Worm (Caenorhabditis elegans): ENCODE data around the gene dct-16.

Gene dct-16

DNA sequence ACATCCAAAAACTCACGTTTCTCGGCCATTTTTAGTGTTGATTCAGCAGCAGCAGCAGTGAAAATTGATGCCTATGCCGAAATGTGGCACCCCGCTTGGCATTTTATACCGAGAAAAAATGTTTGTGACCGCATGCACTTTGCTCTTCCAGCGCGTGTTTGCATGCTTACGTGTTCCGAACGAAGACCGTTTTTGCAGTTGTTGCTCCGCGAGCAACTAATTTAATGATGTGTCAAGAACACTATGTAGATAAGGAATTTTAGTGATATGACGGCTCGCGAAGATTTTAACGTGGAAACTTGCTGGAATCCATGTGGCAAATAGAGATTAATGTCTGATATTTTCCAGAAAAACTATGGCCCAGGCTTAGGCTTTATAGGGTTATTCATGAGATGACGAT, at the start of gene dct-16:
Gene dct-16 (minus strand): TSS at position 78 of the 400 bp plus-strand sequence.
- TF ChIP-seq dao-5 (tag; optimal IDR thresholded peaks at IDR 0.05) (no peak), W03F9.2 (tag; optimal IDR thresholded peaks at IDR 0.05) (no peak), him-1 (tag; optimal IDR thresholded peaks at IDR 0.05) (no peak)

DNA sequence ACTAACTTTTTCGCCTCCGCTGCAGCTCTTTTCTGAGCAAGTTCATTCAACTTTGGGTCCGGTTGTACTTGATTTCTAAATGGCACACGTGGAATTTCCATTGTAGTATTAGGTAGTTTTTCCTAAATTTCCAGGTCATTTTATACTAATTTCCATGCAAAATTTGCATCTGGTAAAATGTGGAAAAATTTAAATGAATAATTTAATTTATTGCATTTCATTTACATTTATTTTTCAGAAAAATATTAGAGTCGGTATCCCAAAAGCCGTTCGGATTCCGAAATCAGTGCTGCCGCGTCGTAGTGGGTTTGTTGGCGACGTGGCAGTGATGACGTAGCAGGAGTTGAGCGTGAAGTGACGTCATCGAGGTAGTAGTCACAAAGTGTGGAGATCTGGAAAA, 48.2 kb upstream of the dct-16 start, which contains the start of gene Y38H6C.18:
Gene Y38H6C.18 (minus strand): TSS at position 101 of the 400 bp plus-strand sequence.
- TF ChIP-seq dao-5 (tag; optimal IDR thresholded peaks at IDR 0.05) (no peak), W03F9.2 (tag; optimal IDR thresholded peaks at IDR 0.05) (no peak), him-1 (tag; optimal IDR thresholded peaks at IDR 0.05) (no peak)

DNA sequence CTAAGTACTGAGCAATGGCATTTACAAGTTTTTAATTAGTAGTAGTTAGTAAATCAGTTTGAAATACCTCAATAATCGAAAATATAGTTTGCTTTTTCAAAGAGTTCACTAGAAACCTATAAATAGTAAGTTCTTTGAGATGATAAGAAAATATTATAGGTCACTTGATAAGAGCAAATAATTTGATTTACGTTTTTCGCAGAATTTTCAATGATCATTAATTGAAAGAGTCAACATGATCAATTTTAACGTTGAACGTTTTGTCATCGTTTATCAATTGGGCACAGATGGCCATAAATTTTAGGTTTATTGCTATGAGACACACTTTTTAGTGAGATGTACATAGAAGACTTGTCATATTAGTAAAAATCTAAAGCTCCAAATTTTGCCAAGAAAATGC, 46.9 kb upstream of the dct-16 start:
- TF ChIP-seq him-1 (tag; optimal IDR thresholded peaks at IDR 0.05) (no peak), dao-5 (tag; optimal IDR thresholded peaks at IDR 0.05) (no peak), W03F9.2 (tag; optimal IDR thresholded peaks at IDR 0.05) (no peak)

DNA sequence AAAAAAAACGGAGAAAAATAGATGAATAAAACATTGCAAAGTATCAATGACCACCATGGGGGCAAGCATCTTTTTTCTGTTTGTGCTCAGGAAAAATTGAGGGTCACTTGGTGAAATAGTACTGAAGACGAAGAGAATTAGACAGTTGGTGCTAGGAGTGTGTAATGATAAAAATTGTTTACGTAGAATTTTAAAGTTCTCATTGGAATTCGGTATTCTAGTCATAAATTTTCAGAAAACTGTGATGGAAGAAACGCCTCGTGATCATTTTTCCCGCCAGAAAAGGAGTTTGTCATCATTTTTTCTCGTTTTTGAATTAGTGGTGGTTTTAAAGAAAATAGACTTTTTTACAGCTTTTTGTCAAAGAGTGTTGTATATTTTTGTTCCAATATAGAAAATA, 45.8 kb upstream of the dct-16 start:
- no peak for TF ChIP-seq him-1 (tag; optimal IDR thresholded peaks at IDR 0.05)
- no peak for TF ChIP-seq dao-5 (tag; optimal IDR thresholded peaks at IDR 0.05)
- TF ChIP-seq W03F9.2 (tag; optimal IDR thresholded peaks at IDR 0.05), result no peak

DNA sequence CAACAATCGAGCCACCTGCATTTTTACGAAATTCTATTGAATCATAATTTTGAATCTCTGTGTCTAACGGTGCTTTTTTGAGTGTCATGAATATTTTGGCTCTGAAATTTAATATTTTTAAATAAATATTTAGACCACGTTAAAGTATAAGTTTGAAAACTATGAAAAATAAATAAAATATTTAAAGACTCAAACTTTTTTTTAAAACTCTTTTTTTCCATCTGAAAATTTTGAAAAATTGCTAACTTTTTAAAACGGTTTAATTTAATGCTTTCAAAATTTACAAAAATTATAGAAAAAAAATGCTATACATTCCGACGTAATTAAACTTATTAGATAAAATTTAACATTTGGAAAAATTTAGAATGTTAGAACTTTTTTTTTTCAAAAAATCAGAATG, 45.2 kb upstream of the dct-16 start, which contains the start of gene slc-36.3:
Gene slc-36.3 (minus strand): TSS at position 101 of the 400 bp plus-strand sequence.
- no peak for TF ChIP-seq dao-5 (tag; optimal IDR thresholded peaks at IDR 0.05)
- TF ChIP-seq W03F9.2 (tag; optimal IDR thresholded peaks at IDR 0.05), result no peak
- no peak for TF ChIP-seq him-1 (tag; optimal IDR thresholded peaks at IDR 0.05)

DNA sequence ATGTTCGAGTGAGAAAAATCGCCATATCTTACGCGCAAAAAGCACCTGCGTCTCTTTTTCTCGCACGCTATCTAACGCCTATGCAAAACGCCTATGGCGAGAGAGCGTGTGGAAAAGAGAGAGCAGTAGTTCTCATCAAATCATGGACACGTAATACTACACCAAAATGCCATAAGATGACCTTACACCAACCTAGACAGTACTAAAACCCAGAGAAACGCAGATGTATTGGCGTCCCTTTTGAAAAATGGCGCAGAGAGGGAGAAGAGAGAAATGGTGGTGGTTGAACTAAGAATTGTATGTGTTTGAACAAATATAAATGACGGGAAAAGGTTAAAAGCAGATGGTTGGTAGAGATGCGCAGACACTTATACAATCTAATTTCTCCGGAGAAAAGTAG, 40.2 kb upstream of the dct-16 start, which contains the start of gene Y38H6C.16:
Gene Y38H6C.16 (minus strand): TSS at position 293 of the 400 bp plus-strand sequence.
- no peak for TF ChIP-seq W03F9.2 (tag; optimal IDR thresholded peaks at IDR 0.05)
- no peak for TF ChIP-seq him-1 (tag; optimal IDR thresholded peaks at IDR 0.05)
- TF ChIP-seq dao-5 (tag; optimal IDR thresholded peaks at IDR 0.05), result no peak

DNA sequence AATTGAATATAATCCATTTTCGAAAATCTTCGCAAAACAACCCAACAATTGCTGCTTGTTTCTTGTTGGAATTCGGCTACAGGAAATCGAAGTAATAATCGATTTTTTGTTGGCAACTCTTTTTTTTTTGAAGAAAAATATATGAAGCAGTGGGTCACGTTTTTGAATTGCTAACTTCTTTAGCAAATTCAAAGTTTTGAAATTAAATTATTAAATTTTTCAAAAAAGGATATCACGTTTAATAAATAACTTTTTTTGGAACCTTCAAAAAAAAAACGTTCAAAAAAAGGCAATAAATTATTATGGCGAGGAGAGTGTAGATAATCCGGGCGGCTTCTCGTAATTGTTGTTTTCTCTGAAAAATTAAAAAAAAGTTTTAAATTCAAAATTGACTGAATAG, 37.4 kb upstream of the dct-16 start, which contains the start of gene Y38H6C.15:
Gene Y38H6C.15 (minus strand): TSS at position 101 of the 400 bp plus-strand sequence.
- TF ChIP-seq W03F9.2 (tag; optimal IDR thresholded peaks at IDR 0.05) (no peak), dao-5 (tag; optimal IDR thresholded peaks at IDR 0.05) (no peak), him-1 (tag; optimal IDR thresholded peaks at IDR 0.05) (no peak)

DNA sequence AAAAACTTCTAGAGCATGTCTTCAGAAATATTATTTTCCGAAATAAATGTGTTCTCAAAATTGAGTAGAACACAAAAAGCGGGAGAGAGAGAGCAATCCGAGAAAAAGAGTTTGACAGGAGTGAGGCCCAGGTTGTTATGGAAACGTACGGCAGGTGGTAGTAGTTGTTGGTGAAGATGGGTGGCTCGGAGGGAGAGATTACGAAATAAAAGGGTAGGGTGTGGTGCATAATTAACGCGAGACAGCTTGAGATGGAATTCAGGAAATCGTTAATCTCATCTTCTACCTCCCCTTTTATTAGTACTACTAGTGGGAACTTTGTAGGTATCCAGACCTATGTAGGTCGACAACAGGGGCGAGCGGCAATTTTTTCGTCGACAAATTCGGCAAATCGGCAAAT, 35.2 kb upstream of the dct-16 start, which contains the start of gene famh-161:
Gene famh-161 (minus strand): TSS at position 101 of the 400 bp plus-strand sequence.
- TF ChIP-seq him-1 (tag; optimal IDR thresholded peaks at IDR 0.05) (no peak), dao-5 (tag; optimal IDR thresholded peaks at IDR 0.05) (no peak), W03F9.2 (tag; optimal IDR thresholded peaks at IDR 0.05) (no peak)

DNA sequence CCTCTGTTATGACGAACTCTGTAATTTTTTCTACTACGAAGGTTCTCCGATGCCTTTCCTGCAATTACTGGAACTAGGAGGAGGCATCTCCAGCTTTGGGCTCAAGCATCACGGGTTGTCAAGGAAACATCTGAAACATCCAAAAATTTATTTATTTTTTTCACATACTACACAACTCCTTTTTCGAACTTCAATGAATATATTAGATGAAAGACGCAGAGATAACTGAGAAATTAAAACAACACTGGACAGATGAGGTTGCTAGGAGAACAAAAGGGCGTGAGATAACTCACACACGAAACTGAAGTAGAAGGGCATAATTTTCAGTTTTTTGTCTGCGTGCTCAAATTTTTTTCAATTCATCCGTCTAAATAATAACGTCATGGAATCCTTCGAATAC, 28.6 kb upstream of the dct-16 start, which contains the start of gene Y38H6C.13:
Gene Y38H6C.13 (plus strand): TSS at position 301 of the 400 bp plus-strand sequence.
- TF ChIP-seq him-1 (tag; optimal IDR thresholded peaks at IDR 0.05) (no peak), W03F9.2 (tag; optimal IDR thresholded peaks at IDR 0.05) (no peak), dao-5 (tag; optimal IDR thresholded peaks at IDR 0.05) (no peak)

DNA sequence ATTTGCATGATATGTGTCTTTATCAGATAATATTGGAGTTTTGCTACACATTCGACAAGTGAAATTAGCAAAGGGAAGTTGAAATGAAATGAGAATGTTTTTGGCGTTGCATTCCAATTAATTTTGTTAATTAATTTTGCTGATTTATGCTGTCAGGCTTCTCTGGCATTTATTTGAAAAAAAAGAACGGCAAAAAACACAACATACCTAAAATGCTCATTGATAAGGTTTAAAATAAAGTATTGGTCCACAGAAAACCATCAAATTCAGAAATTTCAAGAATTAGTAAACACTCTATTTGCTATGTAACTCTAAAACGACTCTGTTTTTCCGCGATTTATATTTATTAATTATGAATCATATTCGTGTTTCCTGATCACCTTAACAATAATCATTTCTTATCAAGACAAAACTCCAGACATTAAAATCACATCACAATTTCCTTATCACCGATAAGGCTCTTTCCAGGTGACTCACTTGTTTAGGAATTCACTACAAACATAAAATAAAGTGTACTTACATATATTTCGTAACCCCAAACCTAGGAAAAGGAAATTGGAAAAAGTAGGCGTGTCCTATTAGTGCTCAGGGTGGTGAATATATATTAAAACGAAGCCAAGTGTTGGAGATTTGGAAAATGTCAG, 27.1 kb upstream of the dct-16 start, which contains the start of the genes srh-166 and Y38H6C.24:
Gene srh-166 (minus strand): TSS at position 51 of the 644 bp plus-strand sequence.
Gene Y38H6C.24 (plus strand): TSS at position 620 of the 644 bp plus-strand sequence.
- TF ChIP-seq him-1 (tag; optimal IDR thresholded peaks at IDR 0.05) (no peak), W03F9.2 (tag; optimal IDR thresholded peaks at IDR 0.05) (no peak), dao-5 (tag; optimal IDR thresholded peaks at IDR 0.05) (no peak)

DNA sequence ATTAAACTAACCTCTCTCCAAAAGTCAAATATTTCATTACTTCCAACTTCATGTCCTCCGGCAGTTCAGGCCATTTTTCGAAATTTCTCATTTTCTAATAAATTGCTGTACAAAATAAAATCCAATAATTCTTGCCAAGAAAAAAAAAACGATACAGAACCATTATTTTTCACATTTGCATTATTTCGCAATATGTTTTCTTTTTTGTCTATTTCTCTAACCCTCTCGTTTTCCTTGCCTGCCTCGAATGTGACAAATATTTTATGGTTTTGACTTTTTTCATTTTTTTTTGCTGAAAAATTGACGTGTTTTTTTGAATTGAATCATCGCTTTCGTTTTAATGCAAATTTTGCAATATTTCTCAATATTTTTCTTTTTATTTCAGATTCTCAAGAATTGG, 23.4 kb upstream of the dct-16 start, which contains the start of the genes Y38H6C.9 and fbxa-150:
Gene Y38H6C.9 (minus strand): TSS at position 52 of the 400 bp plus-strand sequence.
Gene fbxa-150 (plus strand): TSS at position 380 of the 400 bp plus-strand sequence.
- TF ChIP-seq him-1 (tag; optimal IDR thresholded peaks at IDR 0.05) (no peak), dao-5 (tag; optimal IDR thresholded peaks at IDR 0.05) (no peak), W03F9.2 (tag; optimal IDR thresholded peaks at IDR 0.05) (no peak)

DNA sequence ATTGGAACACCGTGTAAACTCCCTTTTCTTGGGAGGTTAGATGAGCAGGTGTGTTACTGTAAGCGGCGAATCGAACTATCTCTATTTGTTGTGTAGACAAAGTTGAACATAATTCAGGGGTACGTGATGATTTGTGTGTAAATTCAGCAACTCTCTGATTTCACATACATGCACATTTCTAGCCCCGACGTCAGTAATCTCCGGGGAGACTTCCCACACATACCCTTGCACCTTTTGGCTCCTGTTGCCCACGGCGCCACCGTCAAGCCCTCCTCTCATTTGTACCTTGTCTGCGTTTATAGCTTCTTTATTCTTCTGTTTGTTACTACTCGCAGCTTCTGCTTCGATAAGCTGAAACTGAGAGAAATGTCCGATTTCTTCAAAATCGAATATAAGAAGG, 20.1 kb upstream of the dct-16 start, which contains the start of gene Y38H6C.25:
Gene Y38H6C.25 (plus strand): TSS at position 301 of the 400 bp plus-strand sequence.
- TF ChIP-seq W03F9.2 (tag; optimal IDR thresholded peaks at IDR 0.05), result no peak

DNA sequence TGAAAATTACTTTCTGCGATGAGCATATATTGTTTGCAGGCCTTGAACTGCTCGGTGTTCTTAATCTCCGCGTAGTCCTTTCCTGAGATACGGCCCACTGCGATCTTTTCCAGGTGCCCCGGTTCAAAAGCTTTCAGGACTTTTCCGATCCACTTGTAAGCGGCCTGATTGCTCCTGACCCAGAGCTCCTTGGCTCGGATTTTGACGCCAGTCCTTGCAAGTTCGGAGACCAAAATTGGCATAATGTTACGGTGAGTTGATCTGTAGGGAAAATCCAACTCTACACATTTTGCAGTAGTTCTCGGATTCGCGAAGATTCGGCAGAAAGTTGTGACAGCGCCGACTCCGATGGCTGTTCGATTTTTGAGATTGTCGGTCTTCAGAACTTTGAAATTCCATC, 18.1 kb upstream of the dct-16 start:
- TF ChIP-seq him-1 (tag; optimal IDR thresholded peaks at IDR 0.05) (no peak), W03F9.2 (tag; optimal IDR thresholded peaks at IDR 0.05) (no peak), dao-5 (tag; optimal IDR thresholded peaks at IDR 0.05) (no peak)

DNA sequence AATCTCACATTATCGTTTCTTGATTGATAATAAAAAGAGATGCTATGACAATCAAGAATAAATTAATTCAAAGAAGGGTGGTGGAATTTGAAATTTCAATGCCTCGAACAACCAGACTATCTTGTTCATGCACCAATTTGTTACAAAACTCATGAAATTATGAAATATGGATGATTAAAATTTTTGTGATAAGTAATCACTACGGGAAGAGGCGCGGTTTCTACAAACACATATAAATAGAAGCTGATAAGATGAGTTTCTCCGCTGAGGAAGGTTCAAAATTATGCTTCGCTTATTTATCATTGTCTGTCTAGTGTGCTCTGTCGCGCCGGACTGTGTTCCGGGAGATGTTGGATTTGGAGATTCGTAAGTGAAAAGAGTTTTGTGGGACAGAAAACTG, 15.6 kb upstream of the dct-16 start:
- TF ChIP-seq him-1 (tag; optimal IDR thresholded peaks at IDR 0.05), result no peak
- no peak for TF ChIP-seq dao-5 (tag; optimal IDR thresholded peaks at IDR 0.05)

Data from whole organism, L4/young adult.